Worm (Caenorhabditis elegans) whole organism, early embryonic: Measurements from ENCODE around the gene Y54G2A.32.

Experiments used
- flt-1 ChIP-seq: fragments of 200-800 bp; sonication (Bioruptor generic); IDR thresholded peaks from 2 replicates; pipeline ENCODE4 v1.3.6; 2022; ENCODE audit warnings: missing genetic modification characterization, missing compliant biosample characterization
- tbx-37 ChIP-seq: fragments of 200-800 bp; sonication (Bioruptor generic); conservative IDR thresholded peaks from 2 replicates; pipeline ENCODE4 v1.3.6; 2022; ENCODE audit warnings: missing genetic modification reagents, missing genetic modification characterization, missing compliant biosample characterization

ce11 chrIV:2809208-2809607 lies 5.5 kb downstream of the Y54G2A.32 start, which contains the start of gene Y54G2A.76:
- no peak for TF ChIP-seq tbx-37 (GFP tag; lab: Robert Waterston, UW)
- TF ChIP-seq flt-1, result no peak
